Fruit fly (Drosophila melanogaster): ENCODE measurements around the gene CG10336.
A peak's percentile ranks its signal among the peaks of the same experiment; 100 is the strongest.

CG10336 gene

DNA sequence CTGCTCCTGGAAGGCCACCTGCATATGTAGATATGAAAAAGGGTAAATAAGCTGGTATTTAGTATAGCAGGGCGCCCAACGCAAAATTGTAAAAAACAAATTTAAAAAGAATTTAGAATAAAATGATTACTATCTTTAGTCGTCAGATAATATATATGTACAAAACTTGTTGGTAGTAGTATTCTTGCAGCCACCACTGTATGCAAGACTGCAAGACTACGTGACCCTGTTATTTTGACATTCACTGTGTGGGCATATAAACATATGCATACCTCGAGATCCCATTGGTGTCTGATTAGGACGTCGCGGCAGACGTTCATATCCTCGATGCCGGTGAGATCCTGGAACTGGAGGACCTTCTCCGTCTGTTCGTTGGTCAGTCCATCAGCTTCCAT is 18.5 kb downstream of the CG10336 start (continued):
- TF ChIP-seq CG7745 (tag; optimal IDR thresholded peaks at IDR 0.05) (no peak), wek (GFP tag; optimal IDR thresholded peaks at IDR 0.05) (peak; percentile 30), CG8924 (tag; optimal IDR thresholded peaks at IDR 0.05) (no peak), HmgZ (tag; optimal IDR thresholded peaks at IDR 0.05) (no peak), lola (GFP tag; optimal IDR thresholded peaks at IDR 0.05) (no peak), maf-S (GFP tag; optimal IDR thresholded peaks at IDR 0.05) (no peak), lmd (GFP tag; IDR thresholded peaks at IDR 0.05) (no peak; the same call in 1 of the 2 replicates), CG15073 (GFP tag; optimal IDR thresholded peaks at IDR 0.05) (peak; percentile 100), Fer3 (tag; optimal IDR thresholded peaks at IDR 0.05) (peak; percentile 28), CG11247 (GFP tag; IDR thresholded peaks at IDR 0.05) (no peak)

- peak; percentile 84 for TF ChIP-seq CG11695 (GFP tag; IDR thresholded peaks at IDR 0.05)
- peak; percentile 82 for TF ChIP-seq ham (GFP tag; IDR thresholded peaks at IDR 0.05)
- peak; percentile 88 for TF ChIP-seq hkb (optimal IDR thresholded peaks at IDR 0.05)
- TF ChIP-seq hkb (GFP tag; IDR thresholded peaks at IDR 0.05), result peak; percentile 91
- peak; percentile 32 for TF ChIP-seq NC2α (GFP tag; optimal IDR thresholded peaks at IDR 0.05)
- no peak for TF ChIP-seq D (optimal IDR thresholded peaks at IDR 0.05)
- peak; percentile 80 for TF ChIP-seq D (GFP tag; optimal IDR thresholded peaks at IDR 0.05)
- peak; percentile 88 for TF ChIP-seq CG18599 (GFP tag; optimal IDR thresholded peaks at IDR 0.05)
- peak; percentile 62 for TF ChIP-seq CG3995 (GFP tag; optimal IDR thresholded peaks at IDR 0.05)
- peak; percentile 35 for TF ChIP-seq CG6654 (GFP tag; optimal IDR thresholded peaks at IDR 0.05)
- peak; percentile 36 for TF ChIP-seq NK7.1 (GFP tag; optimal IDR thresholded peaks at IDR 0.05)
- peak; percentile 94 for TF ChIP-seq tgo (GFP tag; IDR thresholded peaks at IDR 0.05)
- no peak for TF ChIP-seq Neu2 (GFP tag; optimal IDR thresholded peaks at IDR 0.05; ENCODE audit: borderline replicate concordance)
- peak; percentile 79 to 86 for TF ChIP-seq Hr51 (GFP tag; optimal IDR thresholded peaks at IDR 0.05)
- peak; percentile 93 for TF ChIP-seq E2f1 (GFP tag; IDR thresholded peaks at IDR 0.05)
- peak; percentile 99 for TF ChIP-seq CG15073 (GFP tag; optimal IDR thresholded peaks at IDR 0.05)
- peak; percentile 85 for TF ChIP-seq ro (GFP tag; IDR thresholded peaks at IDR 0.05)
- peak; percentile 81 for TF ChIP-seq Bdp1 (GFP tag; optimal IDR thresholded peaks at IDR 0.05)
- peak; percentile 33 for TF ChIP-seq CG8089 (GFP tag; optimal IDR thresholded peaks at IDR 0.05)
- TF ChIP-seq sima (GFP tag; optimal IDR thresholded peaks at IDR 0.05), result no peak
- TF ChIP-seq gcm (GFP tag; optimal IDR thresholded peaks at IDR 0.05), result peak; percentile 59
- TF ChIP-seq CG17328 (GFP tag; IDR thresholded peaks at IDR 0.05), result peak; percentile 91
- TF ChIP-seq HmgZ (tag; optimal IDR thresholded peaks at IDR 0.05), result peak; percentile 94
- peak; percentile 66 for TF ChIP-seq Adf1 (GFP tag; IDR thresholded peaks at IDR 0.05)
- TF ChIP-seq gt (GFP tag; IDR thresholded peaks at IDR 0.05), result peak; percentile 92
- peak; percentile 23 for TF ChIP-seq CTCF (GFP tag; optimal IDR thresholded peaks at IDR 0.05)
- peak; percentile 92 for TF ChIP-seq Ada2b (GFP tag; IDR thresholded peaks at IDR 0.05)
- peak; percentile 26 for TF ChIP-seq eyg (GFP tag; optimal IDR thresholded peaks at IDR 0.05)
- no peak for TF ChIP-seq CG6854 (GFP tag; optimal IDR thresholded peaks at IDR 0.05)
- TF ChIP-seq MBD-R2 (GFP tag; IDR thresholded peaks at IDR 0.05), result peak; percentile 84
- TF ChIP-seq tna (GFP tag; IDR thresholded peaks at IDR 0.05; ENCODE audit: partially characterized antibody), result no peak
- TF ChIP-seq Sin3A (optimal IDR thresholded peaks at IDR 0.05), result peak; percentile 94
- TF ChIP-seq rib (GFP tag; IDR thresholded peaks at IDR 0.05), result peak; percentile 81
- no peak for TF ChIP-seq lov (optimal IDR thresholded peaks at IDR 0.05)
- TF ChIP-seq lov (GFP tag; IDR thresholded peaks at IDR 0.05), result peak; percentile 78
- peak; percentile 52 for TF ChIP-seq Hand (GFP tag; optimal IDR thresholded peaks at IDR 0.05)
- TF ChIP-seq wek (GFP tag; optimal IDR thresholded peaks at IDR 0.05), result no peak
- peak; percentile 88 for TF ChIP-seq gsb (GFP tag; IDR thresholded peaks at IDR 0.05)
- TF ChIP-seq CG17802 (tag; optimal IDR thresholded peaks at IDR 0.05), result peak; percentile 94
- TF ChIP-seq CG13894 (tag; optimal IDR thresholded peaks at IDR 0.05), result peak; percentile 80
- TF ChIP-seq CG34376 (GFP tag; optimal IDR thresholded peaks at IDR 0.05), result no peak
- TF ChIP-seq eve (GFP tag; optimal IDR thresholded peaks at IDR 0.05), result no peak
- TF ChIP-seq CrebB (tag; optimal IDR thresholded peaks at IDR 0.05), result peak; percentile 63
Measured at dm6 chr2L:18708239-18708891, 19.0 kb downstream of the CG10336 start, which contains the start of the genes Faf2 and Grip71. Gene Faf2, minus strand, starts transcription at chr2L:18708688. Gene Grip71, plus strand, starts transcription at chr2L:18708846.
